Worm (Caenorhabditis elegans) whole organism, L3 larva: Measurements from ENCODE around the gene C35D10.7.

Experiments
- R02D3.7 ChIP-seq: fragments of 150-350 bp; optimal IDR thresholded peaks from 2 replicates; lab custom pipeline; 2014; ENCODE audit warnings: missing biosample characterization, missing genetic modification characterization
- ama-1 ChIP-seq: fragments of 150-350 bp; optimal IDR thresholded peaks from 2 replicates; lab custom pipeline; 2018
- ceh-9 ChIP-seq: sonication (generic microtip); optimal IDR thresholded peaks from 2 replicates; lab custom pipeline; 2018; ENCODE audit warnings: missing biosample characterization, missing genetic modification characterization
- daf-12 ChIP-seq: fragments of 150-350 bp; optimal IDR thresholded peaks from 2 replicates; lab custom pipeline; 2014; ENCODE audit warnings: missing biosample characterization, missing genetic modification reagents, missing genetic modification characterization
- egl-27 ChIP-seq: sonication (generic microtip); optimal IDR thresholded peaks from 4 replicates; lab custom pipeline; 2017; ENCODE audit warnings: missing biosample characterization, missing genetic modification reagents, missing genetic modification characterization
- egl-5 ChIP-seq: fragments of 150-350 bp; optimal IDR thresholded peaks from 2 replicates; lab custom pipeline; 2017; ENCODE audit warnings: missing biosample characterization, missing genetic modification reagents, missing genetic modification characterization, inconsistent platforms
- elt-2 ChIP-seq: sonication (generic microtip); optimal IDR thresholded peaks from 2 replicates; lab custom pipeline; 2016; ENCODE audit warnings: missing genetic modification reagents, mild to moderate bottlenecking, missing genetic modification characterization, missing compliant biosample characterization
- eor-1 ChIP-seq, 2 experiments: fragments of 150-350 bp; optimal IDR thresholded peaks; 2 replicates each; lab custom pipeline; 2014 to 2018; ENCODE audit warnings: missing biosample characterization in 2 of 2, missing genetic modification characterization in 2 of 2
- fos-1 ChIP-seq: fragments of 150-350 bp; optimal IDR thresholded peaks from 2 replicates; lab custom pipeline; 2014; ENCODE audit warnings: missing biosample characterization, missing genetic modification characterization
- jun-1 ChIP-seq: fragments of 150-350 bp; optimal IDR thresholded peaks from 2 replicates; lab custom pipeline; 2014; ENCODE audit warnings: missing biosample characterization, missing genetic modification reagents, missing genetic modification characterization
- mdl-1 ChIP-seq: fragments of 150-350 bp; optimal IDR thresholded peaks from 2 replicates; lab custom pipeline; 2014; ENCODE audit warnings: missing biosample characterization, missing genetic modification characterization
- nhr-11 ChIP-seq: fragments of 150-350 bp; optimal IDR thresholded peaks from 2 replicates; lab custom pipeline; 2014; ENCODE audit warnings: missing biosample characterization, missing genetic modification characterization
- nhr-43 ChIP-seq: sonication (generic microtip); optimal IDR thresholded peaks from 2 replicates; lab custom pipeline; 2016; ENCODE audit warnings: mild to moderate bottlenecking, missing genetic modification characterization, missing compliant biosample characterization; ENCODE audit not compliant: poor library complexity, severe bottlenecking
- nhr-67 ChIP-seq: fragments of 150-350 bp; optimal IDR thresholded peaks from 2 replicates; lab custom pipeline; 2014; ENCODE audit warnings: missing biosample characterization, missing genetic modification characterization
- nhr-77 ChIP-seq: fragments of 150-350 bp; optimal IDR thresholded peaks from 2 replicates; lab custom pipeline; 2014; ENCODE audit warnings: missing biosample characterization, missing genetic modification characterization
- pha-4 ChIP-seq: fragments of 150-350 bp; optimal IDR thresholded peaks from 2 replicates; lab custom pipeline; 2014; ENCODE audit warnings: missing biosample characterization, missing genetic modification reagents, missing genetic modification characterization
- pqm-1 ChIP-seq: fragments of 150-350 bp; optimal IDR thresholded peaks from 2 replicates; lab custom pipeline; 2017; ENCODE audit warnings: missing biosample characterization, missing genetic modification characterization, inconsistent platforms
- snpc-4 ChIP-seq: fragments of 150-350 bp; optimal IDR thresholded peaks from 2 replicates; lab custom pipeline; 2014; ENCODE audit warnings: missing biosample characterization, missing genetic modification characterization
- unc-62 ChIP-seq: fragments of 150-350 bp; sonication (generic microtip); optimal IDR thresholded peaks from 4 replicates; lab custom pipeline; 2014; ENCODE audit warnings: missing biosample characterization, missing genetic modification reagents, missing genetic modification characterization

Gene C35D10.7

ce11 chrIII:4906365-4906764, 50.4 kb downstream of the C35D10.7 start (continued):
- TF ChIP-seq nhr-11 (tag; lab: Kevin White, UChicago) (no peak), unc-62 (no peak), nhr-43 (tag; lab: Kevin White, UChicago) (no peak), fos-1 (tag; lab: Kevin White, UChicago) (no peak), nhr-77 (tag; lab: Kevin White, UChicago) (no peak), ceh-9 (no peak), egl-27 (tag; lab: Kevin White, UChicago) (no peak)

DNA sequence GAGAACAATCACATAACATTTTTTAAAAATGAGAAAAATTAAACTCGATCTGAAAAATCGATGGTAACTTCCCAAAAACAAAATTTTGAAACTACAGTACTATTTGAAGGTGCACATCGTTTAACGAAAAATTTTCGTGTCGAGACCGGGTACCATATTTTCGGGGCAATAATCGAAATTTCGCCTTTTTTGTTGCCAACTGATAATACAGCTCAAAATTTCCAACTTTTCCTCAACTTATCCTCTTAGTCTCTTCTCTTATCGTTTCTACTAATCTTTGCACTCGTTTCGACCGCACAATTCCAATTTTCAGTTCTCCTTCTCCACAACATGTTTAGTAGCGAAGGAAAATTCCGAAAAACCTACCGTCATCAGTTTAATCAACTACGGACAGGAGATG, 50.9 kb downstream of the C35D10.7 start, which contains the start of gene rom-1:
Gene rom-1 (plus strand): TSS at position 301 of the 400 bp plus-strand sequence.
- TF ChIP-seq snpc-4 (tag; lab: Kevin White, UChicago) = no peak
- TF ChIP-seq mdl-1 (tag; lab: Kevin White, UChicago) = no peak
- TF ChIP-seq nhr-11 (tag; lab: Kevin White, UChicago) = no peak
- no peak for TF ChIP-seq daf-12 (tag; lab: Kevin White, UChicago)
- TF ChIP-seq egl-27 (tag; lab: Kevin White, UChicago) = no peak
- no peak for TF ChIP-seq elt-2 (tag; lab: Kevin White, UChicago)
- no peak for TF ChIP-seq eor-1 (tag; optimal IDR thresholded peaks at IDR 0.05; lab: Kevin White, UChicago)
- TF ChIP-seq R02D3.7 (tag; lab: Kevin White, UChicago) = no peak
- no peak for TF ChIP-seq nhr-67
- TF ChIP-seq pha-4 (tag; lab: Kevin White, UChicago) = no peak
- no peak for TF ChIP-seq ama-1 (lab: Kevin White, UChicago)
- no peak for TF ChIP-seq jun-1 (tag; lab: Kevin White, UChicago)
- no peak for TF ChIP-seq pqm-1 (tag; lab: Kevin White, UChicago)
- TF ChIP-seq egl-5 (tag; lab: Kevin White, UChicago) = no peak
